Worm (Caenorhabditis elegans) whole organism, L4 larva: ENCODE results near the gene F22B5.10.

Source experiments
- R02D3.7 ChIP-seq: fragments of 150-350 bp; sonication (generic microtip); optimal IDR thresholded peaks from 3 replicates; lab custom pipeline; 2014; ENCODE audit warnings: missing biosample characterization, missing genetic modification characterization
- Y48G9A.11 ChIP-seq: fragments of 200-800 bp; sonication (Bioruptor generic); IDR thresholded peaks from 2 replicates; pipeline ENCODE4 v1.3.6; 2022; ENCODE audit warnings: missing genetic modification reagents, missing genetic modification characterization, missing compliant biosample characterization
- ama-1 ChIP-seq: fragments of 150-350 bp; optimal IDR thresholded peaks from 2 replicates; lab custom pipeline; 2014; ENCODE audit warnings: inconsistent platforms, mixed read lengths
- daf-12 ChIP-seq: fragments of 150-350 bp; optimal IDR thresholded peaks from 2 replicates; lab custom pipeline; 2014; ENCODE audit warnings: missing biosample characterization, missing genetic modification reagents, missing genetic modification characterization
- daf-16 ChIP-seq, 3 experiments: sonication (generic microtip); optimal IDR thresholded peaks; 2 replicates each; lab custom pipeline; 2016 to 2017; ENCODE audit warnings: missing genetic modification characterization in 3 of 3, missing genetic modification reagents in 3 of 3, mild to moderate bottlenecking in 2 of 3, missing compliant biosample characterization in 2 of 3, missing biosample characterization in 1 of 3, moderate library complexity in 1 of 3
- lim-7 ChIP-seq: fragments of 200-800 bp; sonication (Bioruptor generic); IDR thresholded peaks from 2 replicates; pipeline ENCODE4 v1.3.6; 2022; ENCODE audit warnings: missing genetic modification characterization, missing compliant biosample characterization
- lin-13 ChIP-seq: fragments of 150-350 bp; optimal IDR thresholded peaks from 2 replicates; lab custom pipeline; 2014; ENCODE audit warnings: missing biosample characterization, missing genetic modification reagents, missing genetic modification characterization
- nhr-11 ChIP-seq: fragments of 150-350 bp; optimal IDR thresholded peaks from 2 replicates; lab custom pipeline; 2014; ENCODE audit warnings: missing biosample characterization, missing genetic modification characterization
- nhr-28 ChIP-seq: fragments of 150-350 bp; optimal IDR thresholded peaks from 2 replicates; lab custom pipeline; 2014; ENCODE audit warnings: missing biosample characterization, missing genetic modification characterization
- pha-4 ChIP-seq, 2 experiments: fragments of 150-350 bp in 1 of 2; fragments of 200-800 bp in 1 of 2; sonication (Bioruptor generic) in 1 of 2; IDR thresholded peaks in 1 of 2; optimal IDR thresholded peaks in 1 of 2; 2 replicates each; pipeline versions ENCODE4 v1.3.6 to Lab custom; 2014 to 2022; ENCODE audit warnings: missing genetic modification characterization in 2 of 2, missing genetic modification reagents in 2 of 2, missing biosample characterization in 1 of 2, missing compliant biosample characterization in 1 of 2
- snpc-4 ChIP-seq: fragments of 150-350 bp; optimal IDR thresholded peaks from 2 replicates; lab custom pipeline; 2014; ENCODE audit warnings: missing biosample characterization, missing genetic modification characterization
- unc-130 ChIP-seq: sonication (generic microtip); optimal IDR thresholded peaks from 2 replicates; lab custom pipeline; 2016; ENCODE audit warnings: missing genetic modification reagents, missing genetic modification characterization, missing compliant biosample characterization
- unc-39 ChIP-seq: sonication (generic microtip); optimal IDR thresholded peaks from 2 replicates; lab custom pipeline; 2017; ENCODE audit warnings: missing biosample characterization, missing genetic modification characterization

ce11 chrII:8438791-8439287 lies 28.1 kb upstream of the F22B5.10 start, which contains the start of gene lips-10:
- TF ChIP-seq lin-13 = no peak
- TF ChIP-seq daf-12 (tag; lab: Kevin White, UChicago) = no peak
- TF ChIP-seq ama-1 = no peak
- no peak for TF ChIP-seq unc-130
- no peak for TF ChIP-seq Y48G9A.11 (GFP tag; lab: Robert Waterston, UW)
- no peak for TF ChIP-seq snpc-4 (tag; lab: Kevin White, UChicago)
- no peak for TF ChIP-seq lim-7
- TF ChIP-seq pha-4 (GFP tag; IDR thresholded peaks at IDR 0.05; lab: Robert Waterston, UW) = no peak
- no peak for TF ChIP-seq pha-4 (tag; optimal IDR thresholded peaks at IDR 0.05; lab: Kevin White, UChicago)
- no peak for TF ChIP-seq daf-16 (GFP tag; optimal IDR thresholded peaks at IDR 0.05; lab: Kevin White, UChicago)
- TF ChIP-seq daf-16 (tag; optimal IDR thresholded peaks at IDR 0.05; lab: Kevin White, UChicago) = no peak
- no peak for TF ChIP-seq R02D3.7 (tag; lab: Kevin White, UChicago)
- peak; percentile 91 for TF ChIP-seq nhr-28 (tag; lab: Kevin White, UChicago)
- TF ChIP-seq unc-39 (tag; lab: Kevin White, UChicago) = no peak
- no peak for TF ChIP-seq nhr-11 (tag; lab: Kevin White, UChicago)
